Fruit fly (Drosophila melanogaster): ENCODE results near the gene Hsp83.

DNA sequence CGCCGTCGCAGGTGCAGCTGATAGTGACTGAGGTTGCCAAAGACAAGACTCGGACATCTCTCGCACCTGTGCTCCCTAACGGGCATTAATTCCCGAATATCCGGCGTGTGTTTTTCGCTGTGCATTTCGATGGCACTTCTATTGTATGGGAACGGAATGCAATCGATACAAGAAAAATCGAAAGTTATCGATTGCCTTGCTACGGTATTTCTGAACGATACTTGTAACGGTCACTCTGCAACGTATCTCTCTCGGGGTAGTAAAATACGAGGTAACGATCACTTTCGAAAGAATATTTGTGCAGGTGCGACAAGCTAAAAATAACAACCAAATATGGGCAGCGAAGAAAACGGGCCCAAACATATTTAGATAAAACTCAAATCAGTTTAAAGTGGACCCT, 27.8 kb upstream of the Hsp83 start, which contains the start of gene CG32280:
- TF ChIP-seq h (optimal IDR thresholded peaks at IDR 0.05) = no peak
- TF ChIP-seq insv (optimal IDR thresholded peaks at IDR 0.05) = no peak
